Worm (Caenorhabditis elegans) whole organism, L4 larva: Measurements from ENCODE around the gene mxl-3.

ENCODE experiments used
- F26F4.8 ChIP-seq: fragments of 200-800 bp; sonication (Bioruptor generic); conservative IDR thresholded peaks from 2 replicates; pipeline ENCODE4 v1.3.6; 2022; ENCODE audit warnings: missing genetic modification characterization, missing compliant biosample characterization
- F37D6.2 ChIP-seq: sonication (generic microtip); optimal IDR thresholded peaks from 2 replicates; lab custom pipeline; 2016; ENCODE audit warnings: mild to moderate bottlenecking, missing genetic modification characterization, missing compliant biosample characterization
- F49E8.2 ChIP-seq: sonication (generic microtip); optimal IDR thresholded peaks from 2 replicates; lab custom pipeline; 2016; ENCODE audit warnings: missing compliant biosample characterization, mild to moderate bottlenecking, missing genetic modification characterization, borderline replicate concordance
- R02D3.7 ChIP-seq: fragments of 150-350 bp; sonication (generic microtip); optimal IDR thresholded peaks from 3 replicates; lab custom pipeline; 2014; ENCODE audit warnings: missing biosample characterization, missing genetic modification characterization
- Y5F2A.4 ChIP-seq: fragments of 200-800 bp; sonication (Bioruptor generic); optimal IDR thresholded peaks from 2 replicates; lab custom pipeline; 2018; ENCODE audit warnings: mild to moderate bottlenecking, missing genetic modification characterization, missing compliant biosample characterization
- Y75B8A.6 ChIP-seq: fragments of 200-800 bp; sonication (Bioruptor generic); IDR thresholded peaks from 2 replicates; pipeline ENCODE4 v1.3.6; 2022; ENCODE audit warnings: missing genetic modification reagents, missing genetic modification characterization, missing compliant biosample characterization
- aha-1 ChIP-seq: fragments of 150-350 bp; peaks from one replicate; lab custom pipeline; 2014; ENCODE audit warnings: missing biosample characterization, missing genetic modification characterization
- ceh-20 ChIP-seq: fragments of 200-800 bp; sonication (Bioruptor generic); IDR thresholded peaks from 2 replicates; pipeline ENCODE4 v1.3.6; 2022; ENCODE audit warnings: missing genetic modification reagents, missing genetic modification characterization, missing compliant biosample characterization
- ceh-28 ChIP-seq: fragments of 150-350 bp; optimal IDR thresholded peaks from 2 replicates; lab custom pipeline; 2014; ENCODE audit warnings: missing biosample characterization, missing genetic modification reagents, missing genetic modification characterization
- ceh-44 ChIP-seq: fragments of 200-800 bp; sonication (Bioruptor generic); IDR thresholded peaks from 2 replicates; pipeline ENCODE4 v1.3.6; 2022; ENCODE audit warnings: missing genetic modification reagents, missing genetic modification characterization, missing compliant biosample characterization
- ceh-82 ChIP-seq: sonication (generic microtip); optimal IDR thresholded peaks from 2 replicates; lab custom pipeline; 2017; ENCODE audit warnings: missing biosample characterization, missing genetic modification characterization
- ces-1 ChIP-seq: fragments of 150-350 bp; sonication (generic microtip); optimal IDR thresholded peaks from 4 replicates; lab custom pipeline; 2014; ENCODE audit warnings: missing biosample characterization, missing genetic modification reagents, missing genetic modification characterization
- daf-16 ChIP-seq, 3 experiments: sonication (generic microtip); optimal IDR thresholded peaks; 2 replicates each; lab custom pipeline; 2016 to 2017; ENCODE audit warnings: missing genetic modification characterization in 3 of 3, missing genetic modification reagents in 3 of 3, mild to moderate bottlenecking in 2 of 3, missing compliant biosample characterization in 2 of 3, missing biosample characterization in 1 of 3, moderate library complexity in 1 of 3
- duxl-1 ChIP-seq: sonication (generic microtip); optimal IDR thresholded peaks from 2 replicates; lab custom pipeline; 2016; ENCODE audit warnings: mild to moderate bottlenecking, missing genetic modification characterization, moderate library complexity, missing compliant biosample characterization; ENCODE audit not compliant: poor library complexity
- egl-27 ChIP-seq: sonication (generic microtip); optimal IDR thresholded peaks from 3 replicates; lab custom pipeline; 2017; ENCODE audit warnings: missing biosample characterization, missing genetic modification reagents, missing genetic modification characterization
- fos-1 ChIP-seq: fragments of 150-350 bp; optimal IDR thresholded peaks from 2 replicates; lab custom pipeline; 2014; ENCODE audit warnings: missing biosample characterization, missing genetic modification characterization
- hif-1 ChIP-seq, 2 experiments: sonication (generic microtip); optimal IDR thresholded peaks; 2 replicates each; lab custom pipeline; 2016 to 2017; ENCODE audit warnings: missing compliant biosample characterization in 2 of 2, missing genetic modification characterization in 2 of 2, missing genetic modification reagents in 2 of 2, missing genotype in 2 of 2, mild to moderate bottlenecking in 1 of 2
- lsy-2 ChIP-seq, 2 experiments: fragments of 150-350 bp in 1 of 2; sonication (generic microtip) in 1 of 2; optimal IDR thresholded peaks; 2 replicates each; lab custom pipeline; 2014 to 2017; ENCODE audit warnings: missing biosample characterization in 2 of 2, missing genetic modification characterization in 2 of 2
- madf-9 ChIP-seq: fragments of 200-800 bp; sonication (Bioruptor generic); conservative IDR thresholded peaks from 2 replicates; pipeline ENCODE4 v1.3.6; 2022; ENCODE audit warnings: missing genetic modification reagents, missing genetic modification characterization, missing compliant biosample characterization
- mdl-1 ChIP-seq, 2 experiments: fragments of 150-350 bp in 1 of 2; sonication (generic microtip) in 1 of 2; optimal IDR thresholded peaks; 2 replicates each; lab custom pipeline; 2014 to 2017; ENCODE audit warnings: missing biosample characterization in 2 of 2, missing genetic modification characterization in 2 of 2
- mxl-3 ChIP-seq: fragments of 200-800 bp; sonication (Bioruptor generic); optimal IDR thresholded peaks from 2 replicates; lab custom pipeline; 2018; ENCODE audit warnings: mild to moderate bottlenecking, missing genetic modification characterization, missing compliant biosample characterization
- nhr-102 ChIP-seq: sonication (generic microtip); optimal IDR thresholded peaks from 2 replicates; lab custom pipeline; 2016; ENCODE audit warnings: mild to moderate bottlenecking, missing genetic modification characterization, moderate library complexity, missing compliant biosample characterization
- nhr-25 ChIP-seq: sonication (generic microtip); optimal IDR thresholded peaks from 2 replicates; lab custom pipeline; 2017; ENCODE audit warnings: missing genetic modification characterization, mild to moderate bottlenecking, missing compliant biosample characterization, antibody characterized with exemption, moderate library complexity, borderline replicate concordance; ENCODE audit not compliant: insufficient read depth
- nhr-42 ChIP-seq: fragments of 200-800 bp; sonication (Bioruptor generic); IDR thresholded peaks from 2 replicates; pipeline ENCODE4 v1.3.6; 2022; ENCODE audit warnings: missing genetic modification characterization, missing compliant biosample characterization
- nhr-48 ChIP-seq: sonication (generic microtip); optimal IDR thresholded peaks from 2 replicates; lab custom pipeline; 2016; ENCODE audit warnings: mild to moderate bottlenecking, missing genetic modification characterization, missing compliant biosample characterization
- nhr-6 ChIP-seq: fragments of 150-350 bp; optimal IDR thresholded peaks from 2 replicates; lab custom pipeline; 2014; ENCODE audit warnings: missing biosample characterization, missing genetic modification characterization
- pha-4 ChIP-seq, 2 experiments: fragments of 150-350 bp in 1 of 2; fragments of 200-800 bp in 1 of 2; sonication (Bioruptor generic) in 1 of 2; IDR thresholded peaks in 1 of 2; optimal IDR thresholded peaks in 1 of 2; 2 replicates each; pipeline versions ENCODE4 v1.3.6 to Lab custom; 2014 to 2022; ENCODE audit warnings: missing genetic modification characterization in 2 of 2, missing genetic modification reagents in 2 of 2, missing biosample characterization in 1 of 2, missing compliant biosample characterization in 1 of 2
- rbr-2 ChIP-seq: sonication (generic microtip); optimal IDR thresholded peaks from 2 replicates; lab custom pipeline; 2016; ENCODE audit warnings: missing genotype, missing genetic modification characterization, missing compliant biosample characterization
- saeg-2 ChIP-seq: fragments of 200-800 bp; sonication (Bioruptor generic); IDR thresholded peaks from 2 replicates; pipeline ENCODE4 v1.3.6; 2022; ENCODE audit warnings: missing genetic modification reagents, missing genetic modification characterization, missing compliant biosample characterization
- set-16 ChIP-seq: fragments of 200-800 bp; sonication (Bioruptor generic); IDR thresholded peaks from 2 replicates; pipeline ENCODE4 v1.3.6; 2022; ENCODE audit warnings: missing genetic modification reagents, missing genetic modification characterization, missing compliant biosample characterization
- snpc-1.2 ChIP-seq: fragments of 200-800 bp; sonication (Bioruptor generic); IDR thresholded peaks from 2 replicates; pipeline ENCODE4 v1.3.6; 2022; ENCODE audit warnings: missing genetic modification reagents, missing genetic modification characterization, missing compliant biosample characterization
- snpc-4 ChIP-seq: fragments of 150-350 bp; optimal IDR thresholded peaks from 2 replicates; lab custom pipeline; 2014; ENCODE audit warnings: missing biosample characterization, missing genetic modification characterization
- spr-3 ChIP-seq: fragments of 200-800 bp; sonication (Bioruptor generic); optimal IDR thresholded peaks from 2 replicates; lab custom pipeline; 2018; ENCODE audit warnings: mild to moderate bottlenecking, missing genetic modification characterization, missing compliant biosample characterization
- tag-97 ChIP-seq: fragments of 200-800 bp; sonication (Bioruptor generic); IDR thresholded peaks from 2 replicates; pipeline ENCODE4 v1.3.6; 2022; ENCODE audit warnings: missing genetic modification characterization, missing compliant biosample characterization
- unc-62 ChIP-seq, 3 experiments: fragments of 150-350 bp in 1 of 3; sonication (generic microtip); optimal IDR thresholded peaks in 2 of 3; peaks in 1 of 3; 1 replicate in 1 of 3; 2 replicates in 2 of 3; lab custom pipeline; 2014 to 2017; ENCODE audit warnings: missing biosample characterization in 3 of 3, missing genetic modification characterization in 3 of 3, missing genetic modification reagents in 3 of 3, missing genotype in 1 of 3
- ztf-11 ChIP-seq: fragments of 150-350 bp; optimal IDR thresholded peaks from 2 replicates; lab custom pipeline; 2014; ENCODE audit warnings: missing biosample characterization, missing genetic modification characterization
- ztf-7 ChIP-seq: fragments of 150-350 bp; optimal IDR thresholded peaks from 2 replicates; lab custom pipeline; 2014; ENCODE audit warnings: missing biosample characterization, missing genetic modification characterization

mxl-3 gene

ce11 chrX:13396550-13397023 is 46.0 kb upstream of the mxl-3 start, which contains the start of gene F02C12.3 (continued):
- TF ChIP-seq pha-4 (GFP tag; IDR thresholded peaks at IDR 0.05; lab: Robert Waterston, UW) (peak; percentile 56; the same call in 1 of the 2 replicates), pha-4 (tag; optimal IDR thresholded peaks at IDR 0.05; lab: Kevin White, UChicago) (no peak), duxl-1 (peak; percentile 22), spr-3 (no peak), ztf-7 (tag; lab: Kevin White, UChicago) (peak; percentile 20)

ce11 chrX:13394971-13395370 is 44.4 kb upstream of the mxl-3 start, which contains the start of gene irld-2:
TSS of gene irld-2 (minus strand) at chrX:13395071.
- TF ChIP-seq aha-1 (tag; lab: Kevin White, UChicago) (peak; percentile 33), nhr-102 (tag; lab: Kevin White, UChicago) (no peak)
- TF ChIP-seq, all 104 proteins: peak for 1

- TF ChIP-seq ces-1 (GFP tag; lab: Kevin White, UChicago) (no peak), mdl-1 (tag; optimal IDR thresholded peaks at IDR 0.05; lab: Kevin White, UChicago) (no peak), unc-62 (GFP tag; optimal IDR thresholded peaks at IDR 0.05 in 1 of 2; lab: Kevin White, UChicago) (peak in 1 of 2 experiments; percentile 59), unc-62 (tag; optimal IDR thresholded peaks at IDR 0.05; lab: Kevin White, UChicago) (no peak), snpc-1.2 (GFP tag; lab: Robert Waterston, UW) (no peak), Y5F2A.4 (GFP tag; lab: Kevin White, UChicago) (no peak), fos-1 (tag; lab: Kevin White, UChicago) (no peak), madf-9 (no peak), nhr-48 (tag; lab: Kevin White, UChicago) (peak; percentile 5), mxl-3 (GFP tag; lab: Kevin White, UChicago) (peak; percentile 48), saeg-2 (GFP tag; lab: Robert Waterston, UW) (no peak)
Observed at ce11 chrX:13388829-13389228, 38.2 kb upstream of the mxl-3 start.

- TF ChIP-seq ceh-44 (GFP tag; lab: Robert Waterston, UW) (no peak), nhr-25 (tag; lab: Kevin White, UChicago) (peak; percentile 1), unc-62 (GFP tag; optimal IDR thresholded peaks at IDR 0.05 in 1 of 2; lab: Kevin White, UChicago) (peak in 1 of 2 experiments; percentile 11), unc-62 (tag; optimal IDR thresholded peaks at IDR 0.05; lab: Kevin White, UChicago) (no peak)
Observed at ce11 chrX:13387497-13387953, 36.9 kb upstream of the mxl-3 start, which contains the start of gene C49F8.3. TSS of gene C49F8.3 (minus strand) at chrX:13387547.

- TF ChIP-seq ceh-20 (GFP tag; lab: Robert Waterston, UW) (no peak), unc-62 (GFP tag; optimal IDR thresholded peaks at IDR 0.05 in 1 of 2; lab: Kevin White, UChicago) (peak in 1 of 2 experiments; percentile 94), unc-62 (tag; optimal IDR thresholded peaks at IDR 0.05; lab: Kevin White, UChicago) (no peak)
- TF ChIP-seq, all 104 proteins: peak for 1
Observed at ce11 chrX:13384743-13385142, 34.1 kb upstream of the mxl-3 start.

ce11 chrX:13383273-13383672 is 32.7 kb upstream of the mxl-3 start:
- TF ChIP-seq hif-1 (tag; optimal IDR thresholded peaks at IDR 0.05; lab: Kevin White, UChicago) = peak in 1 of 2 experiments; percentile 42
- no peak for TF ChIP-seq nhr-6
- no peak for TF ChIP-seq ceh-82 (tag; lab: Kevin White, UChicago)
- TF ChIP-seq F26F4.8 (GFP tag; lab: Robert Waterston, UW) = no peak
- no peak for TF ChIP-seq egl-27 (tag; lab: Kevin White, UChicago)
- TF ChIP-seq Y75B8A.6 (GFP tag; lab: Robert Waterston, UW) = no peak
- no peak for TF ChIP-seq set-16
- no peak for TF ChIP-seq ces-1 (GFP tag; lab: Kevin White, UChicago)
- no peak for TF ChIP-seq F49E8.2 (tag; lab: Kevin White, UChicago)
- no peak for TF ChIP-seq ceh-28 (tag; lab: Kevin White, UChicago)
- no peak for TF ChIP-seq ztf-11
- no peak for TF ChIP-seq snpc-4
- no peak for TF ChIP-seq rbr-2 (tag; lab: Kevin White, UChicago)
- no peak for TF ChIP-seq nhr-42 (GFP tag; lab: Robert Waterston, UW)
- TF ChIP-seq daf-16 (GFP tag; optimal IDR thresholded peaks at IDR 0.05; lab: Kevin White, UChicago) = peak in 1 of 2 experiments; percentile 12
- TF ChIP-seq daf-16 (tag; optimal IDR thresholded peaks at IDR 0.05; lab: Kevin White, UChicago) = no peak
- TF ChIP-seq F37D6.2 = no peak
- TF ChIP-seq R02D3.7 (tag; lab: Kevin White, UChicago) = no peak
- peak in 1 of 2 experiments; percentile 38 for TF ChIP-seq lsy-2 (tag; optimal IDR thresholded peaks at IDR 0.05; lab: Kevin White, UChicago)
- no peak for TF ChIP-seq tag-97 (GFP tag; lab: Robert Waterston, UW)
- TF ChIP-seq duxl-1 = no peak
- TF ChIP-seq unc-62 (GFP tag; optimal IDR thresholded peaks at IDR 0.05 in 1 of 2; lab: Kevin White, UChicago) = peak in 1 of 2 experiments; percentile 22
- TF ChIP-seq unc-62 (tag; optimal IDR thresholded peaks at IDR 0.05; lab: Kevin White, UChicago) = no peak
